Worm (Caenorhabditis elegans): ENCODE results near the gene sri-46.

Gene sri-46

DNA sequence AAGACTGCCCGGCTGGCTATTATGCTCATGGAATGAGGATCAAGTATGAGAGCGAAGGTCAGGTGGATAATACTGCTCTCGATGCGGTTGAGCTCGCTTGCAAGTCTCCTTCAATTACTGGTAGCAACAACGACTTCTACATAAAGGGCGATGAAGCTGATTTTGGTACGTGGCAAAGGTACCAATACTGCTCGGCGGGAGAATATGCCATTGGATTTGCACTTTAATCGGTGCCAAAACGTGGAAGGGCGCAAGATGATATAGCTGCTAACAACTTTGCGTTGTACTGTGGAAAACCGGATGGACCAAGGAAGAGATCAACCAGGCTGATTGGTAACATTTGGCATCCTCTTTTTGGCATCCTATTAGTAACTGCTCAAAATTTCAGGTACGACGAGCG, 3.1 kb downstream of the sri-46 start:
- TF ChIP-seq pax-1 (tag; optimal IDR thresholded peaks at IDR 0.05), result no peak
- no peak for TF ChIP-seq hlh-15 (tag; optimal IDR thresholded peaks at IDR 0.05)
- no peak for TF ChIP-seq pros-1 (tag; optimal IDR thresholded peaks at IDR 0.05)
- TF ChIP-seq ceh-19 (GFP tag; optimal IDR thresholded peaks at IDR 0.05), result no peak
- no peak for TF ChIP-seq C08G9.2 (tag; optimal IDR thresholded peaks at IDR 0.05)
- no peak for TF ChIP-seq nfya-1 (tag; optimal IDR thresholded peaks at IDR 0.05)
- no peak for TF ChIP-seq ceh-22 (tag; optimal IDR thresholded peaks at IDR 0.05)
- TF ChIP-seq pag-3 (tag; optimal IDR thresholded peaks at IDR 0.05; ENCODE audit: borderline replicate concordance), result no peak
- no peak for TF ChIP-seq dmd-4 (tag; optimal IDR thresholded peaks at IDR 0.05; ENCODE audit: borderline replicate concordance)
- no peak for TF ChIP-seq K09A11.1 (tag; optimal IDR thresholded peaks at IDR 0.05; ENCODE audit: insufficient read depth)
- TF ChIP-seq npax-4 (tag; optimal IDR thresholded peaks at IDR 0.05), result no peak
- no peak for TF ChIP-seq ahr-1 (tag; optimal IDR thresholded peaks at IDR 0.05)
- TF ChIP-seq gmeb-2 (tag; optimal IDR thresholded peaks at IDR 0.05), result no peak
- no peak for TF ChIP-seq ceh-30 (tag; optimal IDR thresholded peaks at IDR 0.05)

DNA sequence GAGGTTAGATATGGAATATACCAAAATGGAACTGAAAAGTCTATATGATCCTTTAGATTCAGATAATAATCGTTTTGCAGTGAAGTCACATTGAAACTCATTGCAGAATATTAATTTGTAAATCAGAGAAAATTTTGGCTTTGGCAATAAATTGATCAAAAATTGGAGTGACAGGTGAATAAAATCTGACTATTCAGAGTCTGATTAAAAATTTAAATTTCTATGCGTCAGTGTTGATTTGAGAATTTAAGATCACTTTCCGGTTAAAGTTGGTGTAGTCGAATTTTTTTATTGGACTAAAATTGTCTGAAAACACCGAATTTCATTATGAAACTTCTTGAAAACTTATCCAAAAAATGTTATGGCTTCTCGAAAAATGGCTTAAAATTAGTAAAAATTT, 9.2 kb downstream of the sri-46 start, which contains the start of gene sri-45:
Gene sri-45, minus strand, starts transcription at position 101 of the 400 bp plus-strand sequence.
- no peak for TF ChIP-seq C08G9.2 (tag; optimal IDR thresholded peaks at IDR 0.05)
- TF ChIP-seq ceh-9 (tag; optimal IDR thresholded peaks at IDR 0.05), result no peak
- no peak for TF ChIP-seq gmeb-2 (tag; optimal IDR thresholded peaks at IDR 0.05)
- TF ChIP-seq T23F11.4 (GFP tag; optimal IDR thresholded peaks at IDR 0.05), result no peak
- TF ChIP-seq ztf-16 (tag; optimal IDR thresholded peaks at IDR 0.05), result no peak
- no peak for TF ChIP-seq madf-2 (tag; optimal IDR thresholded peaks at IDR 0.05)
- no peak for TF ChIP-seq tbx-7 (tag; optimal IDR thresholded peaks at IDR 0.05)
- no peak for TF ChIP-seq pax-1 (tag; optimal IDR thresholded peaks at IDR 0.05)
- no peak for TF ChIP-seq ceh-31 (tag; optimal IDR thresholded peaks at IDR 0.05)
- no peak for TF ChIP-seq hlh-6 (tag; optimal IDR thresholded peaks at IDR 0.05)
- no peak for TF ChIP-seq lin-11 (tag; optimal IDR thresholded peaks at IDR 0.05)
- TF ChIP-seq ceh-18 (tag; optimal IDR thresholded peaks at IDR 0.05), result no peak
- no peak for TF ChIP-seq elt-4 (tag; optimal IDR thresholded peaks at IDR 0.05)
- no peak for TF ChIP-seq ceh-45 (GFP tag; IDR thresholded peaks at IDR 0.05)
- TF ChIP-seq nhr-11 (tag; optimal IDR thresholded peaks at IDR 0.05), result no peak
- TF ChIP-seq ceh-6 (GFP tag; optimal IDR thresholded peaks at IDR 0.05), result no peak
- no peak for TF ChIP-seq nhr-232 (tag; optimal IDR thresholded peaks at IDR 0.05)

DNA sequence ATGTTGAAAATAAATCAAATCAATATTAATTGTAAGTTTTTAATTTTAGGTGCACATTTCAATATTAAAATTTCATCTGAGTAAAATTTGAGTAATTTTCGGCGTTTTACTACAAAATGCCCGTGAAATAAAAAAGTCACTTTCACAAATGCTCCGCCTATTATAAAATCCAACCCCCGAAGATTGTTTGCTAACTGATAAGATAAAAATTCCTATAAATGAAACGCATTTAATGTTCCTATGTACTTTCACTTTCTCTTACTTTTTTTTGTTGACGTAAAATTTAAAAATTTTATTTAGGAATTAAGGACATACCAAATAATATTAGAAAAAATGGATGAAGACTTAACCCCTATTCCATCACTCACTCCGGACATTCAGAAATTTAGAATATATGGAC, 12.6 kb downstream of the sri-46 start, which contains the start of gene sdz-24:
Gene sdz-24, plus strand, starts transcription at position 301 of the 400 bp plus-strand sequence.
- TF ChIP-seq ahr-1 (tag; optimal IDR thresholded peaks at IDR 0.05) (no peak), unc-86 (tag; optimal IDR thresholded peaks at IDR 0.05) (no peak), hlh-6 (tag; optimal IDR thresholded peaks at IDR 0.05) (no peak), C38D4.7 (GFP tag; optimal IDR thresholded peaks at IDR 0.05) (no peak), ceh-18 (tag; optimal IDR thresholded peaks at IDR 0.05) (no peak), fax-1 (tag; optimal IDR thresholded peaks at IDR 0.05) (no peak), gmeb-2 (tag; optimal IDR thresholded peaks at IDR 0.05) (no peak), sdc-2 (tag; optimal IDR thresholded peaks at IDR 0.05) (no peak), fkh-10 (GFP tag; optimal IDR thresholded peaks at IDR 0.05) (no peak), npax-4 (tag; optimal IDR thresholded peaks at IDR 0.05) (no peak), unc-55 (GFP tag; optimal IDR thresholded peaks at IDR 0.05) (no peak), K02D7.2 (tag; optimal IDR thresholded peaks at IDR 0.05) (no peak), ceh-48 (tag; optimal IDR thresholded peaks at IDR 0.05) (no peak)

- TF ChIP-seq dve-1 (tag; optimal IDR thresholded peaks at IDR 0.05), result peak; percentile 79
- TF ChIP-seq mec-3 (tag; optimal IDR thresholded peaks at IDR 0.05; ENCODE audit: borderline replicate concordance), result peak; percentile 24
- no peak for TF ChIP-seq T23F11.4 (GFP tag; optimal IDR thresholded peaks at IDR 0.05)
These were observed 19.6 kb downstream of the sri-46 start for ce11 chrII:651324-651723.

All from whole organism, late embryonic.